Worm (Caenorhabditis elegans) whole organism, mixed stage, embryonic: ENCODE results near the gene suca-1.

Experiments used
- bed-3 ChIP-seq: fragments of 200-800 bp; sonication (Bioruptor generic); optimal IDR thresholded peaks from 3 replicates; lab custom pipeline; 2018; ENCODE audit warnings: mild to moderate bottlenecking, missing genetic modification characterization, moderate library complexity, missing compliant biosample characterization
- ceh-83 ChIP-seq: fragments of 200-800 bp; sonication (Bioruptor generic); optimal IDR thresholded peaks from 2 replicates; lab custom pipeline; 2018; ENCODE audit warnings: mild to moderate bottlenecking, missing genetic modification characterization, missing compliant biosample characterization
- ces-1 ChIP-seq: fragments of 150-350 bp; optimal IDR thresholded peaks from 2 replicates; lab custom pipeline; 2014; ENCODE audit warnings: missing biosample characterization, missing genetic modification reagents, missing genetic modification characterization
- cnd-1 ChIP-seq: fragments of 200-800 bp; sonication (Bioruptor generic); optimal IDR thresholded peaks from 2 replicates; lab custom pipeline; 2018; ENCODE audit warnings: mild to moderate bottlenecking, missing genetic modification characterization, missing compliant biosample characterization
- drap-1 ChIP-seq: fragments of 200-800 bp; sonication (Bioruptor generic); optimal IDR thresholded peaks from 3 replicates; lab custom pipeline; 2018; ENCODE audit warnings: mild to moderate bottlenecking, missing genetic modification characterization, missing compliant biosample characterization
- flh-1 ChIP-seq: fragments of 200-800 bp; sonication (Bioruptor generic); optimal IDR thresholded peaks from 2 replicates; lab custom pipeline; 2018; ENCODE audit warnings: mild to moderate bottlenecking, missing genetic modification characterization, moderate library complexity, missing compliant biosample characterization
- ham-2 ChIP-seq: fragments of 200-800 bp; sonication (Bioruptor generic); optimal IDR thresholded peaks from 2 replicates; lab custom pipeline; 2018; ENCODE audit warnings: mild to moderate bottlenecking, missing genetic modification characterization, missing compliant biosample characterization
- lin-32 ChIP-seq: fragments of 200-800 bp; sonication (Bioruptor generic); optimal IDR thresholded peaks from 2 replicates; lab custom pipeline; 2018; ENCODE audit warnings: mild to moderate bottlenecking, missing genetic modification characterization, missing compliant biosample characterization
- lsy-2 ChIP-seq: fragments of 150-350 bp; optimal IDR thresholded peaks from 2 replicates; lab custom pipeline; 2014; ENCODE audit warnings: missing biosample characterization, missing genetic modification characterization
- mls-2 ChIP-seq: sonication (generic microtip); optimal IDR thresholded peaks from 2 replicates; lab custom pipeline; 2016; ENCODE audit warnings: mild to moderate bottlenecking, missing genetic modification characterization, moderate library complexity, missing compliant biosample characterization
- nhr-2 ChIP-seq: fragments of 150-350 bp; optimal IDR thresholded peaks from 2 replicates; lab custom pipeline; 2014; ENCODE audit warnings: missing biosample characterization, missing genetic modification characterization
- nhr-28 ChIP-seq: fragments of 150-350 bp; optimal IDR thresholded peaks from 2 replicates; lab custom pipeline; 2014; ENCODE audit warnings: missing biosample characterization, missing genetic modification characterization
- nhr-76 ChIP-seq: sonication (generic microtip); optimal IDR thresholded peaks from 2 replicates; lab custom pipeline; 2017; ENCODE audit warnings: missing biosample characterization, missing genetic modification characterization
- pha-4 ChIP-seq: fragments of 150-350 bp; optimal IDR thresholded peaks from 2 replicates; lab custom pipeline; 2018; ENCODE audit warnings: missing biosample characterization, missing genetic modification reagents, missing genetic modification characterization
- tbx-8 ChIP-seq: fragments of 200-800 bp; sonication (Bioruptor generic); optimal IDR thresholded peaks from 2 replicates; lab custom pipeline; 2018; ENCODE audit warnings: mild to moderate bottlenecking, missing genetic modification characterization, moderate library complexity, missing compliant biosample characterization
- unc-120 ChIP-seq: sonication (generic microtip); optimal IDR thresholded peaks from 2 replicates; lab custom pipeline; 2017; ENCODE audit warnings: missing genetic modification characterization, missing compliant biosample characterization; ENCODE audit not compliant: poor library complexity, severe bottlenecking
- unc-62 ChIP-seq: fragments of 150-350 bp; optimal IDR thresholded peaks from 2 replicates; lab custom pipeline; 2014; ENCODE audit warnings: missing biosample characterization, missing genetic modification reagents, missing genetic modification characterization
- zip-8 ChIP-seq: fragments of 150-350 bp; optimal IDR thresholded peaks from 2 replicates; lab custom pipeline; 2014; ENCODE audit warnings: missing biosample characterization, missing genetic modification characterization

The suca-1 gene

ce11 chrX:10851735-10852134 is 48.2 kb downstream of the suca-1 start:
- TF ChIP-seq zip-8 (no peak), nhr-28 (no peak), bed-3 (no peak), lsy-2 (tag; lab: Kevin White, UChicago) (no peak), nhr-76 (no peak), nhr-2 (tag; lab: Kevin White, UChicago) (no peak), flh-1 (no peak), pha-4 (tag; lab: Kevin White, UChicago) (no peak), unc-120 (tag; lab: Kevin White, UChicago) (no peak), unc-62 (GFP tag; lab: Kevin White, UChicago) (no peak), tbx-8 (GFP tag; lab: Kevin White, UChicago) (no peak), cnd-1 (tag; lab: Kevin White, UChicago) (peak; percentile 46), ces-1 (peak; percentile 91), lin-32 (no peak), drap-1 (GFP tag; lab: Kevin White, UChicago) (no peak)
- TF ChIP-seq, all 35 proteins: peak for 2

- no peak for TF ChIP-seq mls-2 (tag; lab: Kevin White, UChicago)
- TF ChIP-seq unc-62 (GFP tag; lab: Kevin White, UChicago): peak; percentile 17
- no peak for TF ChIP-seq ham-2 (GFP tag; lab: Kevin White, UChicago)
- TF ChIP-seq bed-3: no peak
- TF ChIP-seq ceh-83 (GFP tag; lab: Kevin White, UChicago): no peak
- peak; percentile 13 for TF ChIP-seq zip-8
- no peak for TF ChIP-seq drap-1 (GFP tag; lab: Kevin White, UChicago)
Measured at ce11 chrX:10851202-10851601, 48.7 kb downstream of the suca-1 start.
